Fruit fly (Drosophila melanogaster): ENCODE measurements around the gene mus312.

mus312 gene

DNA sequence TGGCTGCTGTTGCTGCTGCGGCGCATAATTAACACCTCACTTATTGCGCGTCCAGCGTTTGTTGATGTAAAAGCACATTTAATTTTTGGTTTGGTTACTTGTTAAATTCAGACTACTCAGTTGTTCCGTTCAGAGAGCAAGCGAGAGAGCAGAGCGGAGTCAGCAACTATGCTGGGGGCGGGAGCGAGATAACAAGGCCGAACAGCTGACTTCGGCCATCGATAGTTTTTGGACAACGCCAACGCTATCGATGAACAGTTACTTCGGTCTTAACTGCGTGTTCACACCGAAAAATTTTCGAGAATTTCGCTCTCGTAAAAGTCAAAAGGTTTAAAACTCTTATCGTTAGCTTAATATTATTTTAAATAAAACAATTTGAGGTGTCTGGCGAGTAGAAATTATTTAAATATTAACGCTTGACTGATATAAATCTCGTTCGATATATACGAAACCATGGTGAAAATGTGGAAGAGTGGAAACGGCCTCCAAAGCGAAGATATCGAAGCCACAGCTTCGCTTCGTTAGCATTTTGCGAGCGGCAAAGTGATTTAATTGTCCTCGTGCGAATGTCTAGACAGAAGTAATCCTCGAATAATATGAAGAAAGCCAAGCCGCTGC lies 52.5 kb downstream of the mus312 start, which contains the start of the genes SMSr and smid (continued):
- TF ChIP-seq vfl (GFP tag; optimal IDR thresholded peaks at IDR 0.05) (peak; percentile 42), CG17802 (tag; optimal IDR thresholded peaks at IDR 0.05) (peak; percentile 93), CG10147 (GFP tag; optimal IDR thresholded peaks at IDR 0.05) (peak; percentile 44), CG30403 (GFP tag; optimal IDR thresholded peaks at IDR 0.05) (peak; percentile 79), Hr3 (GFP tag; optimal IDR thresholded peaks at IDR 0.05) (peak; percentile 55), CG1792 (GFP tag; optimal IDR thresholded peaks at IDR 0.05) (no peak), ranshi (GFP tag; IDR thresholded peaks at IDR 0.05) (0 out of 2 replicates have a peak, but pooled peaks have one; percentile 32), Jarid2 (GFP tag; optimal IDR thresholded peaks at IDR 0.05) (no peak), Stat92E (GFP tag; optimal IDR thresholded peaks at IDR 0.05) (peak in 1 of 3 experiments; percentile 70), CG7928 (GFP tag; optimal IDR thresholded peaks at IDR 0.05) (no peak), CG17829 (tag; optimal IDR thresholded peaks at IDR 0.05) (peak; percentile 77), CG13287 (GFP tag; IDR thresholded peaks at IDR 0.05; ENCODE audit: partially characterized antibody) (peak; percentile 92), Rfx (GFP tag; IDR thresholded peaks at IDR 0.05) (peak; percentile 71), CG33557 (GFP tag; optimal IDR thresholded peaks at IDR 0.05) (peak; percentile 22), CG1024 (GFP tag; IDR thresholded peaks at IDR 0.05) (peak; percentile 28; the same call in 1 of the 2 replicates), BEAF-32 (GFP tag; optimal IDR thresholded peaks at IDR 0.05) (peak; percentile 97), Hr39 (optimal IDR thresholded peaks at IDR 0.05) (no peak), lilli (GFP tag; optimal IDR thresholded peaks at IDR 0.05) (peak; percentile 81), gcm (GFP tag; optimal IDR thresholded peaks at IDR 0.05) (peak; percentile 54), CG15514 (GFP tag; optimal IDR thresholded peaks at IDR 0.05) (peak; percentile 62), salm (tag; optimal IDR thresholded peaks at IDR 0.05) (no peak), CG3407 (GFP tag; optimal IDR thresholded peaks at IDR 0.05) (peak; percentile 21), eve (GFP tag; optimal IDR thresholded peaks at IDR 0.05) (no peak), rib (GFP tag; IDR thresholded peaks at IDR 0.05) (no peak), exex (tag; optimal IDR thresholded peaks at IDR 0.05) (no peak), sim (GFP tag; IDR thresholded peaks at IDR 0.05) (no peak), Hand (GFP tag; optimal IDR thresholded peaks at IDR 0.05) (peak; percentile 10), slbo (GFP tag; IDR thresholded peaks at IDR 0.05) (peak; percentile 76), CG16779 (GFP tag; IDR thresholded peaks at IDR 0.05) (no peak), CG2129 (GFP tag; IDR thresholded peaks at IDR 0.05; ENCODE audit: partially characterized antibody) (peak; percentile 71; the same call in 1 of the 2 replicates), Six4 (GFP tag; optimal IDR thresholded peaks at IDR 0.05) (peak; percentile 35), CkIIα-i1 (GFP tag; IDR thresholded peaks at IDR 0.05) (no peak), cato (GFP tag; optimal IDR thresholded peaks at IDR 0.05; ENCODE audit: borderline replicate concordance) (no peak), sima (GFP tag; optimal IDR thresholded peaks at IDR 0.05) (no peak), CG34224 (GFP tag; IDR thresholded peaks at IDR 0.05; ENCODE audit: partially characterized antibody) (peak; percentile 71), CG8944 (GFP tag; optimal IDR thresholded peaks at IDR 0.05) (peak; percentile 41), Bdp1 (GFP tag; optimal IDR thresholded peaks at IDR 0.05) (peak; percentile 57), phol (tag; optimal IDR thresholded peaks at IDR 0.05) (peak; percentile 84), CG11093 (GFP tag; IDR thresholded peaks at IDR 0.05) (0 out of 3 replicates have a peak, but pooled peaks have one; percentile 25), Gug (GFP tag; IDR thresholded peaks at IDR 0.05) (peak; percentile 18; the same call in 1 of the 4 replicates), klu (GFP tag; IDR thresholded peaks at IDR 0.05) (peak; percentile 69; the same call in 1 of the 2 replicates), CG14710 (tag; optimal IDR thresholded peaks at IDR 0.05) (peak; percentile 85), CG17912 (GFP tag; optimal IDR thresholded peaks at IDR 0.05) (no peak), pzg (GFP tag; optimal IDR thresholded peaks at IDR 0.05) (peak; percentile 73), HmgD (GFP tag; optimal IDR thresholded peaks at IDR 0.05) (no peak), wek (GFP tag; optimal IDR thresholded peaks at IDR 0.05) (peak; percentile 22), TFAM (GFP tag; optimal IDR thresholded peaks at IDR 0.05) (no peak), C15 (GFP tag; IDR thresholded peaks at IDR 0.05) (no peak), ro (GFP tag; IDR thresholded peaks at IDR 0.05) (no peak)

All from whole organism, embryonic.